Fruit fly (Drosophila melanogaster): Measurements from ENCODE around the gene CG13408.
A peak's percentile ranks its signal among the peaks of the same experiment; 100 is the strongest.

The CG13408 gene

dm6 chr3R:22049134-22049796 lies 30.9 kb upstream of the CG13408 start:
- TF ChIP-seq CG8478 (optimal IDR thresholded peaks at IDR 0.05) (no peak), CTCF (optimal IDR thresholded peaks at IDR 0.05) (no peak)

- TF ChIP-seq CTCF (optimal IDR thresholded peaks at IDR 0.05) (no peak), CG8478 (optimal IDR thresholded peaks at IDR 0.05) (no peak)
These were observed 27.9 kb upstream of the CG13408 start for dm6 chr3R:22052235-22052634.

- TF ChIP-seq CTCF (optimal IDR thresholded peaks at IDR 0.05), result no peak
These were observed 27.0 kb upstream of the CG13408 start for dm6 chr3R:22053202-22053601.

dm6 chr3R:22053740-22054139 lies 26.4 kb upstream of the CG13408 start:
- TF ChIP-seq CG8478 (optimal IDR thresholded peaks at IDR 0.05), result no peak
- no peak for TF ChIP-seq CTCF (optimal IDR thresholded peaks at IDR 0.05)

- no peak for TF ChIP-seq CTCF (optimal IDR thresholded peaks at IDR 0.05)
These were observed 23.1 kb upstream of the CG13408 start for dm6 chr3R:22057083-22057482.

dm6 chr3R:22066440-22066839 lies 13.7 kb upstream of the CG13408 start:
- TF ChIP-seq CTCF (optimal IDR thresholded peaks at IDR 0.05) (no peak), CG8478 (optimal IDR thresholded peaks at IDR 0.05) (no peak)

- TF ChIP-seq CG8478 (optimal IDR thresholded peaks at IDR 0.05), result no peak
- no peak for TF ChIP-seq CTCF (optimal IDR thresholded peaks at IDR 0.05)
These were observed 12.9 kb upstream of the CG13408 start for dm6 chr3R:22067235-22067634.

- no peak for TF ChIP-seq CTCF (optimal IDR thresholded peaks at IDR 0.05)
- no peak for TF ChIP-seq CG8478 (optimal IDR thresholded peaks at IDR 0.05)
These were observed 8.6 kb upstream of the CG13408 start for dm6 chr3R:22071628-22072027.

- no peak for TF ChIP-seq CG8478 (optimal IDR thresholded peaks at IDR 0.05)
- TF ChIP-seq CTCF (optimal IDR thresholded peaks at IDR 0.05), result no peak
These were observed 7.6 kb upstream of the CG13408 start for dm6 chr3R:22072553-22072952.

- TF ChIP-seq CG8478 (optimal IDR thresholded peaks at IDR 0.05), result no peak
- no peak for TF ChIP-seq CTCF (optimal IDR thresholded peaks at IDR 0.05)
These were observed 6.1 kb downstream of the CG13408 start, which contains the start of gene BomT3 for dm6 chr3R:22086297-22086696. Gene BomT3, minus strand, starts transcription at chr3R:22086397.

- no peak for TF ChIP-seq CG8478 (optimal IDR thresholded peaks at IDR 0.05)
- TF ChIP-seq CTCF (optimal IDR thresholded peaks at IDR 0.05), result no peak
These were observed 6.6 kb downstream of the CG13408 start, which contains the start of gene BomBc3 for dm6 chr3R:22086775-22087174. Gene BomBc3, plus strand, starts transcription at chr3R:22087075.

- TF ChIP-seq CG8478 (optimal IDR thresholded peaks at IDR 0.05) (no peak), CTCF (optimal IDR thresholded peaks at IDR 0.05) (peak; percentile 19 to 51)
These were observed 13.8 kb downstream of the CG13408 start for dm6 chr3R:22093950-22094349.

dm6 chr3R:22096893-22097292 lies 16.7 kb downstream of the CG13408 start:
- TF ChIP-seq CG8478 (optimal IDR thresholded peaks at IDR 0.05) (no peak), CTCF (optimal IDR thresholded peaks at IDR 0.05) (no peak)

dm6 chr3R:22103114-22103513 lies 22.9 kb downstream of the CG13408 start, which contains the start of gene CG13407:
Gene CG13407, plus strand, starts transcription at chr3R:22103414.
- TF ChIP-seq CG8478 (optimal IDR thresholded peaks at IDR 0.05), result no peak
- TF ChIP-seq CTCF (optimal IDR thresholded peaks at IDR 0.05), result no peak

dm6 chr3R:22108316-22108715 lies 28.1 kb downstream of the CG13408 start:
- TF ChIP-seq CTCF (optimal IDR thresholded peaks at IDR 0.05) (no peak), CG8478 (optimal IDR thresholded peaks at IDR 0.05) (no peak)

- TF ChIP-seq CG8478 (optimal IDR thresholded peaks at IDR 0.05), result no peak
- no peak for TF ChIP-seq CTCF (optimal IDR thresholded peaks at IDR 0.05)
These were observed 32.9 kb downstream of the CG13408 start, which contains the start of gene Ir94a for dm6 chr3R:22113127-22113526. Gene Ir94a, plus strand, starts transcription at chr3R:22113427.

- TF ChIP-seq CG8478 (optimal IDR thresholded peaks at IDR 0.05), result no peak
- TF ChIP-seq CTCF (optimal IDR thresholded peaks at IDR 0.05), result no peak
These were observed 37.0 kb downstream of the CG13408 start, which contains the start of gene Ir94b for dm6 chr3R:22117149-22117548. Gene Ir94b, minus strand, starts transcription at chr3R:22117249.
